Worm (Caenorhabditis elegans) whole organism, L4 larva: ENCODE results near the gene ctr-9.

Source experiments
- F44E2.7 ChIP-seq: fragments of 200-800 bp; sonication (Bioruptor generic); IDR thresholded peaks from 2 replicates; pipeline ENCODE4 v2.1.2; 2022; ENCODE audit warnings: missing genetic modification characterization, missing compliant biosample characterization
- R02D3.7 ChIP-seq: fragments of 150-350 bp; sonication (generic microtip); optimal IDR thresholded peaks from 3 replicates; lab custom pipeline; 2014; ENCODE audit warnings: missing biosample characterization, missing genetic modification characterization
- T20F7.1 ChIP-seq: fragments of 200-800 bp; sonication (Bioruptor generic); optimal IDR thresholded peaks from 2 replicates; lab custom pipeline; 2018; ENCODE audit warnings: mild to moderate bottlenecking, missing genetic modification characterization, missing compliant biosample characterization
- Y48G9A.11 ChIP-seq: fragments of 200-800 bp; sonication (Bioruptor generic); IDR thresholded peaks from 2 replicates; pipeline ENCODE4 v1.3.6; 2022; ENCODE audit warnings: missing genetic modification reagents, missing genetic modification characterization, missing compliant biosample characterization
- ZK337.2 ChIP-seq: fragments of 200-800 bp; sonication (Bioruptor generic); IDR thresholded peaks from 2 replicates; pipeline ENCODE4 v1.3.6; 2022; ENCODE audit warnings: missing genetic modification reagents, missing genetic modification characterization, missing compliant biosample characterization
- aha-1 ChIP-seq: fragments of 150-350 bp; peaks from one replicate; lab custom pipeline; 2014; ENCODE audit warnings: missing biosample characterization, missing genetic modification characterization
- aly-2 ChIP-seq: sonication (generic microtip); optimal IDR thresholded peaks from 2 replicates; lab custom pipeline; 2018; ENCODE audit warnings: missing biosample characterization, missing genetic modification characterization
- arid-1 ChIP-seq: fragments of 200-800 bp; sonication (Bioruptor generic); conservative IDR thresholded peaks from 2 replicates; pipeline ENCODE4 v1.3.6; 2022; ENCODE audit warnings: missing genetic modification reagents, missing genetic modification characterization, missing compliant biosample characterization
- ceh-20 ChIP-seq: fragments of 200-800 bp; sonication (Bioruptor generic); IDR thresholded peaks from 2 replicates; pipeline ENCODE4 v1.3.6; 2022; ENCODE audit warnings: missing genetic modification reagents, missing genetic modification characterization, missing compliant biosample characterization
- ceh-28 ChIP-seq: fragments of 150-350 bp; optimal IDR thresholded peaks from 2 replicates; lab custom pipeline; 2014; ENCODE audit warnings: missing biosample characterization, missing genetic modification reagents, missing genetic modification characterization
- ceh-44 ChIP-seq: fragments of 200-800 bp; sonication (Bioruptor generic); IDR thresholded peaks from 2 replicates; pipeline ENCODE4 v1.3.6; 2022; ENCODE audit warnings: missing genetic modification reagents, missing genetic modification characterization, missing compliant biosample characterization
- ceh-62 ChIP-seq: sonication (generic microtip); optimal IDR thresholded peaks from 2 replicates; lab custom pipeline; 2017; ENCODE audit warnings: missing biosample characterization, missing genetic modification characterization
- ceh-82 ChIP-seq: sonication (generic microtip); optimal IDR thresholded peaks from 2 replicates; lab custom pipeline; 2017; ENCODE audit warnings: missing biosample characterization, missing genetic modification characterization
- daf-16 ChIP-seq, 3 experiments: sonication (generic microtip); optimal IDR thresholded peaks; 2 replicates each; lab custom pipeline; 2016 to 2017; ENCODE audit warnings: missing genetic modification characterization in 3 of 3, missing genetic modification reagents in 3 of 3, mild to moderate bottlenecking in 2 of 3, missing compliant biosample characterization in 2 of 3, missing biosample characterization in 1 of 3, moderate library complexity in 1 of 3
- dmd-6 ChIP-seq: fragments of 200-800 bp; sonication (Bioruptor generic); IDR thresholded peaks from 2 replicates; pipeline ENCODE4 v1.3.6; 2022; ENCODE audit warnings: missing genetic modification reagents, missing genetic modification characterization, missing compliant biosample characterization
- dmd-8 ChIP-seq: fragments of 200-800 bp; sonication (Bioruptor generic); IDR thresholded peaks from 2 replicates; pipeline ENCODE4 v1.3.6; 2022; ENCODE audit warnings: missing genetic modification characterization, missing compliant biosample characterization
- duxl-1 ChIP-seq: sonication (generic microtip); optimal IDR thresholded peaks from 2 replicates; lab custom pipeline; 2016; ENCODE audit warnings: mild to moderate bottlenecking, missing genetic modification characterization, moderate library complexity, missing compliant biosample characterization; ENCODE audit not compliant: poor library complexity
- dve-1 ChIP-seq: sonication (generic microtip); optimal IDR thresholded peaks from 2 replicates; lab custom pipeline; 2017; ENCODE audit warnings: antibody characterized with exemption, mild to moderate bottlenecking, missing genetic modification characterization, missing compliant biosample characterization; ENCODE audit not compliant: insufficient read depth
- hlh-11 ChIP-seq: fragments of 200-800 bp; sonication (Bioruptor generic); optimal IDR thresholded peaks from 2 replicates; lab custom pipeline; 2018; ENCODE audit warnings: mild to moderate bottlenecking, missing genetic modification characterization, missing compliant biosample characterization
- hlh-30 ChIP-seq: sonication (generic microtip); optimal IDR thresholded peaks from 2 replicates; lab custom pipeline; 2017; ENCODE audit warnings: antibody characterized with exemption, mild to moderate bottlenecking, missing genetic modification characterization, missing compliant biosample characterization; ENCODE audit not compliant: insufficient read depth
- hmg-1.1 ChIP-seq: fragments of 200-800 bp; sonication (Bioruptor generic); IDR thresholded peaks from 2 replicates; pipeline ENCODE4 v1.3.6; 2022; ENCODE audit warnings: missing genetic modification reagents, missing genetic modification characterization, missing compliant biosample characterization
- jun-1 ChIP-seq: fragments of 150-350 bp; optimal IDR thresholded peaks from 2 replicates; lab custom pipeline; 2014; ENCODE audit warnings: missing biosample characterization, missing genetic modification reagents, missing genetic modification characterization
- lin-1 ChIP-seq: fragments of 200-800 bp; sonication (Bioruptor generic); IDR thresholded peaks from 2 replicates; pipeline ENCODE4 v1.3.6; 2022; ENCODE audit warnings: missing genetic modification reagents, missing genetic modification characterization, missing compliant biosample characterization
- lin-38 ChIP-seq: fragments of 200-800 bp; sonication (Bioruptor generic); IDR thresholded peaks from 2 replicates; pipeline ENCODE4 v1.3.6; 2022; ENCODE audit warnings: missing genetic modification reagents, missing genetic modification characterization, missing compliant biosample characterization
- lin-39 ChIP-seq: fragments of 150-350 bp; optimal IDR thresholded peaks from 2 replicates; lab custom pipeline; 2014; ENCODE audit warnings: missing biosample characterization, missing genetic modification reagents, missing genetic modification characterization
- lsy-2 ChIP-seq, 2 experiments: fragments of 150-350 bp in 1 of 2; sonication (generic microtip) in 1 of 2; optimal IDR thresholded peaks; 2 replicates each; lab custom pipeline; 2014 to 2017; ENCODE audit warnings: missing biosample characterization in 2 of 2, missing genetic modification characterization in 2 of 2
- mdt-29 ChIP-seq: fragments of 200-800 bp; sonication (Bioruptor generic); IDR thresholded peaks from 2 replicates; pipeline ENCODE4 v1.3.6; 2022; ENCODE audit warnings: missing genetic modification reagents, missing genetic modification characterization, missing compliant biosample characterization
- mep-1 ChIP-seq: fragments of 150-350 bp; sonication (generic microtip); optimal IDR thresholded peaks from 3 replicates; lab custom pipeline; 2014; ENCODE audit warnings: missing biosample characterization, missing genetic modification characterization
- mes-2 ChIP-seq: sonication (generic microtip); optimal IDR thresholded peaks from 2 replicates; lab custom pipeline; 2016; ENCODE audit warnings: missing genotype, mild to moderate bottlenecking, missing genetic modification characterization, missing compliant biosample characterization; ENCODE audit not compliant: poor library complexity, severe bottlenecking
- nhr-10 ChIP-seq: fragments of 150-350 bp; optimal IDR thresholded peaks from 2 replicates; lab custom pipeline; 2014; ENCODE audit warnings: missing biosample characterization, missing genetic modification characterization
- nhr-28 ChIP-seq: fragments of 150-350 bp; optimal IDR thresholded peaks from 2 replicates; lab custom pipeline; 2014; ENCODE audit warnings: missing biosample characterization, missing genetic modification characterization
- nhr-48 ChIP-seq: sonication (generic microtip); optimal IDR thresholded peaks from 2 replicates; lab custom pipeline; 2016; ENCODE audit warnings: mild to moderate bottlenecking, missing genetic modification characterization, missing compliant biosample characterization
- nhr-6 ChIP-seq: fragments of 150-350 bp; optimal IDR thresholded peaks from 2 replicates; lab custom pipeline; 2014; ENCODE audit warnings: missing biosample characterization, missing genetic modification characterization
- nhr-77 ChIP-seq: fragments of 150-350 bp; optimal IDR thresholded peaks from 2 replicates; lab custom pipeline; 2014; ENCODE audit warnings: missing biosample characterization, missing genetic modification characterization
- pha-4 ChIP-seq, 2 experiments: fragments of 150-350 bp in 1 of 2; fragments of 200-800 bp in 1 of 2; sonication (Bioruptor generic) in 1 of 2; IDR thresholded peaks in 1 of 2; optimal IDR thresholded peaks in 1 of 2; 2 replicates each; pipeline versions ENCODE4 v1.3.6 to Lab custom; 2014 to 2022; ENCODE audit warnings: missing genetic modification characterization in 2 of 2, missing genetic modification reagents in 2 of 2, missing biosample characterization in 1 of 2, missing compliant biosample characterization in 1 of 2
- pqm-1 ChIP-seq: sonication (generic microtip); optimal IDR thresholded peaks from 2 replicates; lab custom pipeline; 2017; ENCODE audit warnings: missing biosample characterization, missing genetic modification characterization
- set-16 ChIP-seq: fragments of 200-800 bp; sonication (Bioruptor generic); IDR thresholded peaks from 2 replicates; pipeline ENCODE4 v1.3.6; 2022; ENCODE audit warnings: missing genetic modification reagents, missing genetic modification characterization, missing compliant biosample characterization
- skn-1 ChIP-seq: fragments of 150-350 bp; optimal IDR thresholded peaks from 2 replicates; lab custom pipeline; 2014; ENCODE audit warnings: missing biosample characterization, missing genetic modification characterization
- unc-39 ChIP-seq: sonication (generic microtip); optimal IDR thresholded peaks from 2 replicates; lab custom pipeline; 2017; ENCODE audit warnings: missing biosample characterization, missing genetic modification characterization
- unc-62 ChIP-seq, 3 experiments: fragments of 150-350 bp in 1 of 3; sonication (generic microtip); optimal IDR thresholded peaks in 2 of 3; peaks in 1 of 3; 1 replicate in 1 of 3; 2 replicates in 2 of 3; lab custom pipeline; 2014 to 2017; ENCODE audit warnings: missing biosample characterization in 3 of 3, missing genetic modification characterization in 3 of 3, missing genetic modification reagents in 3 of 3, missing genotype in 1 of 3
- vab-7 ChIP-seq: fragments of 200-800 bp; sonication (Bioruptor generic); IDR thresholded peaks from 2 replicates; pipeline ENCODE4 v1.3.6; 2022; ENCODE audit warnings: missing genetic modification reagents, missing genetic modification characterization, missing compliant biosample characterization

The ctr-9 gene

DNA sequence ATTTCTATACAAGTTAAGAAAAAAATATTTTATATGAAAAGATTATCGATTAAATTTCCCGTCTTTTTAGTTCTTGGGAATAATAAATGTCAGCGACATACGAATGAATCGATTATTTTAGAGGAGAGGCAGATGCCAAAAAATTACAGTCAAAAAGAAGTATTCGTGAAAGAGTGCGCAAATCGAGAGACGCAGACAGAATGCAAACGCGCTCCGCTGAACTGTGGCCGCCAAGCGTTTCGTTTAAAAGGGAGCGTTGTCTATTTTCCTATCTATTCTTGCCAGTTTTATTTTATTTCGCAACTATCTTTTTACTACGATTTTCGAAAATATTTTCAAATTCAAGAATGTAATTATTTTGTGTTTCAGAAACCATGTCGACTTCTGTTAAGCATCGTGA is 24.1 kb upstream of the ctr-9 start, which contains the start of gene baf-1 (continued):
- TF ChIP-seq pha-4 (GFP tag; IDR thresholded peaks at IDR 0.05; lab: Robert Waterston, UW): no peak
- no peak for TF ChIP-seq pha-4 (tag; optimal IDR thresholded peaks at IDR 0.05; lab: Kevin White, UChicago)
- TF ChIP-seq arid-1 (GFP tag; lab: Robert Waterston, UW): peak; percentile 55; the same call in 1 of the 2 replicates
- TF ChIP-seq dmd-8 (GFP tag; lab: Robert Waterston, UW): no peak
- TF ChIP-seq nhr-6 (tag; lab: Kevin White, UChicago): peak; percentile 59
- no peak for TF ChIP-seq ceh-44 (GFP tag; lab: Robert Waterston, UW)
- peak; percentile 73 for TF ChIP-seq dve-1
- no peak for TF ChIP-seq ceh-62
- TF ChIP-seq F44E2.7: no peak
- no peak for TF ChIP-seq lin-1 (GFP tag; lab: Robert Waterston, UW)
- TF ChIP-seq skn-1 (tag; lab: Kevin White, UChicago): no peak
- no peak for TF ChIP-seq mdt-29 (GFP tag; lab: Robert Waterston, UW)
- TF ChIP-seq ZK337.2 (GFP tag; lab: Robert Waterston, UW): no peak
- peak; percentile 32 for TF ChIP-seq hlh-30 (tag; lab: Kevin White, UChicago)
- TF ChIP-seq aly-2 (tag; lab: Kevin White, UChicago): no peak
- TF ChIP-seq T20F7.1 (GFP tag; lab: Kevin White, UChicago): no peak
- peak; percentile 11 for TF ChIP-seq ceh-28
- TF ChIP-seq, all 104 proteins: peak for 24

DNA sequence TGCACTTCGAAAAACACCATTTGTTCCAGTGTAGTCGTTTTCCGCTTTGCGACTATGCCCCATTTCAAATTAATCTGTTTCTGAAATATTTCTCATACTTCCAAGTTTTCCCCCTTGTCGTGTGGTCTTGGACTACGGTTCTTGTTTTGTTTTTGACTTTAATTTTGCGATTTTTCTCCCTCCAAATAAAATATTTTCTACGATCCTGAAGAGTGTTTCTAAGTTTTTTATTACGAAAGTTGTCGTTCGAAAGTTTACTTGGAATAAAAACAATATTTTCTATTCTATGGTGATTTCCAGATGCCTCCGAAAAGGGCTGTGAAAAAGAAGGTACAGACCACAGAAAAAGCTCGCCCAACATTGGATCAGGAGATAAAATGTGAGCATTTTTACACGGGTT is 23.3 kb upstream of the ctr-9 start, which contains the start of gene tag-342:
Gene tag-342 (plus strand): TSS at position 301 of the 400 bp plus-strand sequence.
- TF ChIP-seq ceh-20 (GFP tag; lab: Robert Waterston, UW) (no peak), lin-38 (GFP tag; lab: Robert Waterston, UW) (peak; percentile 45; the same call in 1 of the 2 replicates), lsy-2 (tag; optimal IDR thresholded peaks at IDR 0.05; lab: Kevin White, UChicago) (no peak)

DNA sequence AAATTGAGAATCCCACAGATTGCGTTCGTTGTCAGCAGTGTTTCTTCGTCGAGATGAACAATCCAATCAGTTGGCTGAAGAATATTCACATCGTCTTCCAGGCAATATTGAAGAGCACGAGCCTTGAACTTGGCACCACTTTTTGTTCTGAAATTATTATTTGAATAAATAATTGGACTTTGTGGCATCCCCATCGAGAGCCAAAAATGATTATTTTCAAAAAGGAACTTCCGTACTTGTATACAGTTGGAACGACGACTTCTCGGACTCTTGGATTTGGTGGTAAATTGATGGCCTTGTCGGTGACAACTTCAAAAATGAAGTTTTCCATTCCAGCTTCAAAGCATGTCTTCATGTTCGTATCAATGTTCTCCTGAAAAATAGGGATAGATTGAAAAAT is 19.2 kb upstream of the ctr-9 start:
- peak; percentile 92 for TF ChIP-seq aha-1 (tag; lab: Kevin White, UChicago)
- TF ChIP-seq ceh-82: no peak
- TF ChIP-seq, all 104 proteins: peak for 1

DNA sequence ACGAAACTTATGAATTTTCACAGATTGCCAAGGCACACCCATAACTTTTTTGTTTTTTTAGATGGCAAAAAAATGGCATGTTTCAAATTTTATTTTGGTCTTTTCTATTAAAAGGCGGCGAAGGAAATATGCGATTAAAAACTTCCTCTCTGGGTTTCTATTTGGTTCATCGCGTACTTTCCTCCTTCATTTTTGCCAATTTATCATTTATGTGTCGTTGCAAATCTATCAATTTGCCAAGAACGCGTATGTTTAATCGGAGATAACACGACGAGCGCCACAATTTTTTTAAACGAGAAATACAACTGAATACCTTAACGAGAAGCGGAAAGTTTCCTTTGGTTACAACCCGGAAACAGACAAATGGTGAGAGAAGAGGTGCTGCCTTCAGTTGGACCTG is 18.7 kb upstream of the ctr-9 start:
- TF ChIP-seq dve-1: no peak
- TF ChIP-seq pqm-1 (tag; lab: Kevin White, UChicago): peak; percentile 64
- TF ChIP-seq ceh-62: no peak
- peak; percentile 19; the same call in 1 of the 2 replicates for TF ChIP-seq dmd-6
- no peak for TF ChIP-seq daf-16 (GFP tag; optimal IDR thresholded peaks at IDR 0.05; lab: Kevin White, UChicago)
- TF ChIP-seq daf-16 (tag; optimal IDR thresholded peaks at IDR 0.05; lab: Kevin White, UChicago): peak; percentile 29
- TF ChIP-seq, all 104 proteins: peak for 3

DNA sequence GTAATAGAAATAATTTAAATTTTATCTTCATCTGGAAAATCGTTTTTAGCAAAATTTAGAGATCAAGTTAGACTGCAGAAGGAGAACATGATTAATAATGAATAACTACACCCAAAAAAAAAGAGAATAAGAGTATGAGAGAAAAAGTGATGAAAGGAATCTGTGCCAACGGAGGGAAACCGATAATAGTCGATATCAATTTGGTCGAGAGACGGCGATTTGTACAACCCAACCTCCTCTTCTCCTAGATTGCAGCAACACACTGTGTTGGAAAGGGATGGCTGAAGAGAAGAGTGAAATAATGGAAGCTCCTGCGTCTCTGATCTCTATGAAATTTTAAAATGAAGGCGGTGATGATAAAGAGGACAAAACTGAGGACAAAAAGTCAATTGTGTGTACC is 16.7 kb upstream of the ctr-9 start:
- TF ChIP-seq hlh-11 (tag; lab: Kevin White, UChicago) (peak; percentile 71), aha-1 (tag; lab: Kevin White, UChicago) (no peak), ceh-44 (GFP tag; lab: Robert Waterston, UW) (no peak), R02D3.7 (tag; lab: Kevin White, UChicago) (no peak), hmg-1.1 (GFP tag; lab: Robert Waterston, UW) (no peak), duxl-1 (tag; lab: Kevin White, UChicago) (peak; percentile 10), nhr-10 (no peak), lin-39 (tag; lab: Kevin White, UChicago) (no peak), jun-1 (no peak), unc-62 (GFP tag; optimal IDR thresholded peaks at IDR 0.05 in 1 of 2; lab: Kevin White, UChicago) (peak in 1 of 2 experiments; percentile 19), unc-62 (tag; optimal IDR thresholded peaks at IDR 0.05; lab: Kevin White, UChicago) (no peak), dmd-6 (peak; percentile 77), dve-1 (peak; percentile 26), vab-7 (GFP tag; lab: Robert Waterston, UW) (no peak), Y48G9A.11 (no peak), mep-1 (tag; lab: Kevin White, UChicago) (peak; percentile 37), daf-16 (GFP tag; optimal IDR thresholded peaks at IDR 0.05; lab: Kevin White, UChicago) (no peak), daf-16 (tag; optimal IDR thresholded peaks at IDR 0.05; lab: Kevin White, UChicago) (peak; percentile 2), pqm-1 (tag; lab: Kevin White, UChicago) (peak; percentile 89), nhr-28 (tag; lab: Kevin White, UChicago) (peak; percentile 74), nhr-48 (tag; lab: Kevin White, UChicago) (peak; percentile 40), skn-1 (tag; lab: Kevin White, UChicago) (no peak), nhr-77 (tag; lab: Kevin White, UChicago) (peak; percentile 35), mes-2 (tag; lab: Kevin White, UChicago) (peak; percentile 36), unc-39 (tag; lab: Kevin White, UChicago) (no peak), set-16 (no peak), ZK337.2 (GFP tag; lab: Robert Waterston, UW) (no peak)
